Fruit fly (Drosophila melanogaster): Measurements from ENCODE around the gene mrt.

The mrt gene

dm6 chr3R:27263434-27264215, 18.8 kb downstream of the mrt start, which contains the start of gene woc (continued):
- TF ChIP-seq Eip75B (GFP tag; optimal IDR thresholded peaks at IDR 0.05) (peak; percentile 69), Lpt (GFP tag; optimal IDR thresholded peaks at IDR 0.05) (peak; percentile 77), CG11902 (GFP tag; optimal IDR thresholded peaks at IDR 0.05) (peak; percentile 65), CG11294 (GFP tag; IDR thresholded peaks at IDR 0.05) (peak; percentile 73), spab (GFP tag; optimal IDR thresholded peaks at IDR 0.05) (peak; percentile 81), cyc (GFP tag; optimal IDR thresholded peaks at IDR 0.05) (peak; percentile 76), Blimp-1 (GFP tag; optimal IDR thresholded peaks at IDR 0.05) (no peak), pdm3 (GFP tag; optimal IDR thresholded peaks at IDR 0.05) (peak; percentile 50), CG4318 (GFP tag; optimal IDR thresholded peaks at IDR 0.05) (no peak), CG11762 (GFP tag; optimal IDR thresholded peaks at IDR 0.05; ENCODE audit: insufficient read depth) (peak; percentile 64), CG6854 (GFP tag; optimal IDR thresholded peaks at IDR 0.05) (peak; percentile 50), CG16779 (tag; optimal IDR thresholded peaks at IDR 0.05) (peak; percentile 91), topi (GFP tag; optimal IDR thresholded peaks at IDR 0.05) (peak; percentile 80), Met (GFP tag; optimal IDR thresholded peaks at IDR 0.05) (no peak), net (GFP tag; optimal IDR thresholded peaks at IDR 0.05) (peak; percentile 87), Eip78C (GFP tag) (peak; percentile 93), Hr38 (GFP tag; optimal IDR thresholded peaks at IDR 0.05) (peak; percentile 4), Hr39 (GFP tag; optimal IDR thresholded peaks at IDR 0.05) (peak; percentile 81), Ets21C (GFP tag; optimal IDR thresholded peaks at IDR 0.05) (peak; percentile 27), vri (GFP tag; optimal IDR thresholded peaks at IDR 0.05) (no peak), CG7368 (GFP tag; optimal IDR thresholded peaks at IDR 0.05) (peak; percentile 77), Smox (GFP tag; optimal IDR thresholded peaks at IDR 0.05) (no peak), acj6 (GFP tag; optimal IDR thresholded peaks at IDR 0.05) (peak; percentile 84), CG32006 (GFP tag; optimal IDR thresholded peaks at IDR 0.05) (peak; percentile 92), dac (GFP tag; optimal IDR thresholded peaks at IDR 0.05) (peak; percentile 82), CG1621 (tag; optimal IDR thresholded peaks at IDR 0.05) (peak; percentile 86), CG15336 (GFP tag; IDR thresholded peaks at IDR 0.05) (peak; percentile 79), Sox14 (GFP tag; optimal IDR thresholded peaks at IDR 0.05) (peak; percentile 87), svp (GFP tag) (no peak), Eip93F (GFP tag; optimal IDR thresholded peaks at IDR 0.05) (no peak), CG6792 (GFP tag; optimal IDR thresholded peaks at IDR 0.05) (peak; percentile 76), CG8319 (GFP tag; optimal IDR thresholded peaks at IDR 0.05) (peak; percentile 77)

- TF ChIP-seq Eip78C (GFP tag), result peak; percentile 42
- TF ChIP-seq salr (GFP tag; optimal IDR thresholded peaks at IDR 0.05), result no peak
- TF ChIP-seq fkh (GFP tag; optimal IDR thresholded peaks at IDR 0.05), result peak; percentile 47
These were observed 28.5 kb downstream of the mrt start for dm6 chr3R:27253921-27254376.

- TF ChIP-seq CG10631 (GFP tag; optimal IDR thresholded peaks at IDR 0.05), result no peak
- peak; percentile 81 for TF ChIP-seq Hr39 (GFP tag; optimal IDR thresholded peaks at IDR 0.05)
- peak; percentile 75 for TF ChIP-seq CG11902 (GFP tag; optimal IDR thresholded peaks at IDR 0.05)
- TF ChIP-seq dsx (GFP tag; optimal IDR thresholded peaks at IDR 0.05; ENCODE audit: poor library complexity, severe bottlenecking), result peak; percentile 65
- no peak for TF ChIP-seq Eip75B (GFP tag; optimal IDR thresholded peaks at IDR 0.05)
- peak; percentile 89 for TF ChIP-seq CG3919 (GFP tag; optimal IDR thresholded peaks at IDR 0.05)
- peak; percentile 86 for TF ChIP-seq acj6 (GFP tag; optimal IDR thresholded peaks at IDR 0.05)
- TF ChIP-seq Eip78C (GFP tag), result peak; percentile 92
- TF ChIP-seq spab (GFP tag; optimal IDR thresholded peaks at IDR 0.05), result no peak
- peak; percentile 80 for TF ChIP-seq CG3032 (tag; optimal IDR thresholded peaks at IDR 0.05)
- TF ChIP-seq CG6808 (GFP tag; optimal IDR thresholded peaks at IDR 0.05), result no peak
- TF ChIP-seq CG34406 (GFP tag; optimal IDR thresholded peaks at IDR 0.05), result peak; percentile 69
- TF ChIP-seq CG8632 (GFP tag; optimal IDR thresholded peaks at IDR 0.05), result peak; percentile 68
- no peak for TF ChIP-seq OdsH (GFP tag; optimal IDR thresholded peaks at IDR 0.05)
- no peak for TF ChIP-seq CG1621 (tag; optimal IDR thresholded peaks at IDR 0.05)
- no peak for TF ChIP-seq CG7368 (GFP tag; optimal IDR thresholded peaks at IDR 0.05)
- peak; percentile 85 for TF ChIP-seq esn (GFP tag; optimal IDR thresholded peaks at IDR 0.05)
- TF ChIP-seq Hr38 (GFP tag; optimal IDR thresholded peaks at IDR 0.05), result no peak
- TF ChIP-seq net (GFP tag; optimal IDR thresholded peaks at IDR 0.05), result peak; percentile 64
- TF ChIP-seq Sox14 (GFP tag; optimal IDR thresholded peaks at IDR 0.05), result peak; percentile 83
- TF ChIP-seq CG8319 (GFP tag; optimal IDR thresholded peaks at IDR 0.05), result no peak
- TF ChIP-seq CG8119 (GFP tag; IDR thresholded peaks at IDR 0.05), result peak; percentile 75
- no peak for TF ChIP-seq Hr4 (GFP tag; optimal IDR thresholded peaks at IDR 0.05)
These were observed 29.1 kb downstream of the mrt start, which contains the start of gene pll for dm6 chr3R:27253136-27253920. TSS of gene pll (minus strand) at chr3R:27253182.
